Worm (Caenorhabditis elegans): ENCODE data around the gene Y62H9A.5.
A peak's percentile ranks its signal among the peaks of the same experiment; 100 is the strongest.

The Y62H9A.5 gene

ce11 chrX:11872210-11872609 is 10.5 kb downstream of the Y62H9A.5 start (continued):
- TF ChIP-seq unc-130 (GFP tag; optimal IDR thresholded peaks at IDR 0.05) (no peak), zip-2 (tag; optimal IDR thresholded peaks at IDR 0.05) (no peak), nhr-42 (GFP tag; IDR thresholded peaks at IDR 0.05) (peak; percentile 84), F44E2.7 (GFP tag; IDR thresholded peaks at IDR 0.05) (no peak), Y48G9A.11 (GFP tag; IDR thresholded peaks at IDR 0.05) (no peak), F26F4.8 (GFP tag; conservative IDR thresholded peaks at IDR 0.05) (peak; percentile 38; the same call in 1 of the 2 replicates), snpc-4 (tag; optimal IDR thresholded peaks at IDR 0.05) (no peak), zfp-2 (tag; optimal IDR thresholded peaks at IDR 0.05) (no peak), nhr-41 (GFP tag; IDR thresholded peaks at IDR 0.05) (peak; percentile 32; the same call in 1 of the 2 replicates), hlh-30 (tag; optimal IDR thresholded peaks at IDR 0.05; ENCODE audit: insufficient read depth) (no peak), madf-5 (GFP tag; IDR thresholded peaks at IDR 0.05) (peak in 1 of 2 experiments; percentile 80; a peak in 1 of 4 replicates), lim-7 (GFP tag; IDR thresholded peaks at IDR 0.05) (peak; percentile 76; the same call in 1 of the 2 replicates), rbr-2 (tag; optimal IDR thresholded peaks at IDR 0.05) (no peak), fkh-10 (GFP tag; optimal IDR thresholded peaks at IDR 0.05) (no peak), skn-1 (tag; optimal IDR thresholded peaks at IDR 0.05) (no peak), duxl-1 (tag; optimal IDR thresholded peaks at IDR 0.05; ENCODE audit: poor library complexity) (no peak), ama-1 (optimal IDR thresholded peaks at IDR 0.05) (no peak), lin-13 (GFP tag; optimal IDR thresholded peaks at IDR 0.05) (no peak), unc-39 (tag; optimal IDR thresholded peaks at IDR 0.05) (no peak), spr-3 (GFP tag; optimal IDR thresholded peaks at IDR 0.05) (peak; percentile 6), zag-1 (tag; optimal IDR thresholded peaks at IDR 0.05) (no peak), hif-1 (tag; optimal IDR thresholded peaks at IDR 0.05) (no peak), nhr-25 (tag; optimal IDR thresholded peaks at IDR 0.05; ENCODE audit: borderline replicate concordance, insufficient read depth) (no peak), R02D3.7 (tag; optimal IDR thresholded peaks at IDR 0.05) (no peak), F10B5.3 (tag; optimal IDR thresholded peaks at IDR 0.05) (no peak), daf-16 (GFP tag; optimal IDR thresholded peaks at IDR 0.05) (peak in 1 of 2 experiments; percentile 83), daf-16 (tag; optimal IDR thresholded peaks at IDR 0.05) (peak; percentile 75), arid-1 (GFP tag; conservative IDR thresholded peaks at IDR 0.05) (peak; percentile 63), php-3 (GFP tag; IDR thresholded peaks at IDR 0.05) (peak; percentile 49; the same call in 1 of the 2 replicates), ceh-28 (tag; optimal IDR thresholded peaks at IDR 0.05) (no peak), ctbp-1 (GFP tag; IDR thresholded peaks at IDR 0.05) (peak; percentile 61; the same call in 1 of the 2 replicates), lsy-2 (tag; optimal IDR thresholded peaks at IDR 0.05) (no peak), D1046.2 (GFP tag; IDR thresholded peaks at IDR 0.05) (no peak), nhr-77 (tag; optimal IDR thresholded peaks at IDR 0.05) (no peak), lir-3 (tag; optimal IDR thresholded peaks at IDR 0.05) (no peak), ztf-11 (tag; optimal IDR thresholded peaks at IDR 0.05) (no peak), ZK546.5 (tag; optimal IDR thresholded peaks at IDR 0.05) (no peak), lin-15B (tag; optimal IDR thresholded peaks at IDR 0.05) (no peak), egl-27 (tag; optimal IDR thresholded peaks at IDR 0.05) (no peak), zip-11 (GFP tag; IDR thresholded peaks at IDR 0.05) (no peak; the same call in 1 of the 2 replicates), daf-8 (GFP tag; IDR thresholded peaks at IDR 0.05) (no peak), mes-2 (tag; optimal IDR thresholded peaks at IDR 0.05; ENCODE audit: poor library complexity, severe bottlenecking) (no peak), dmd-6 (GFP tag; IDR thresholded peaks at IDR 0.05) (peak; percentile 56), cey-2 (tag; optimal IDR thresholded peaks at IDR 0.05; ENCODE audit: borderline replicate concordance, insufficient read depth) (no peak), nhr-76 (tag; optimal IDR thresholded peaks at IDR 0.05) (no peak), nhr-102 (tag; optimal IDR thresholded peaks at IDR 0.05) (no peak), daf-12 (tag; optimal IDR thresholded peaks at IDR 0.05) (no peak), spr-1 (tag; optimal IDR thresholded peaks at IDR 0.05) (no peak), hlh-11 (tag; optimal IDR thresholded peaks at IDR 0.05) (peak; percentile 19), ZK337.2 (GFP tag; IDR thresholded peaks at IDR 0.05) (no peak), ceh-32 (tag; optimal IDR thresholded peaks at IDR 0.05; ENCODE audit: poor library complexity) (no peak), ceh-20 (GFP tag; IDR thresholded peaks at IDR 0.05) (no peak)

Data from whole organism, L4 larva.